Fruit fly (Drosophila melanogaster) whole organism, wandering third instar larva: Measurements from ENCODE around the gene Eip74EF.

Experiments
- CG32264 ChIP-seq: fragments of 200-800 bp; sonication (Bioruptor generic); optimal IDR thresholded peaks from 2 replicates; lab custom pipeline; 2016; ENCODE audit warnings: missing biosample characterization, missing genetic modification characterization
- CG9705 ChIP-seq: fragments of 200-800 bp; sonication (Bioruptor generic); optimal IDR thresholded peaks from 2 replicates; lab custom pipeline; 2018; ENCODE audit warnings: missing biosample characterization, mild to moderate bottlenecking, missing genetic modification characterization
- CrebA ChIP-seq: fragments of 200-800 bp; sonication (Bioruptor generic); optimal IDR thresholded peaks from 2 replicates; lab custom pipeline; 2016; ENCODE audit warnings: missing biosample characterization, mild to moderate bottlenecking, missing genetic modification characterization, borderline replicate concordance
- Dfd ChIP-seq: fragments of >200 bp; optimal IDR thresholded peaks from 2 replicates; lab custom pipeline; 2017; ENCODE audit warnings: missing biosample characterization, missing genetic modification characterization
- GATAd ChIP-seq: sonication (Bioruptor generic); optimal IDR thresholded peaks from 2 replicates; lab custom pipeline; 2016; ENCODE audit warnings: missing biosample characterization, missing genetic modification characterization
- HLH106 ChIP-seq: fragments of 200-800 bp; optimal IDR thresholded peaks from 3 replicates; lab custom pipeline; 2019; ENCODE audit warnings: missing biosample characterization, mild to moderate bottlenecking, missing genetic modification characterization, moderate library complexity
- Hr78 ChIP-seq: fragments of >200 bp; optimal IDR thresholded peaks from 2 replicates; lab custom pipeline; 2017; ENCODE audit warnings: missing biosample characterization, missing genetic modification characterization
- Hr83 ChIP-seq: fragments of 200-300 bp; sonication (Bioruptor generic); optimal IDR thresholded peaks from 2 replicates; lab custom pipeline; 2016; ENCODE audit warnings: missing biosample characterization, mild to moderate bottlenecking, missing genetic modification characterization, moderate library complexity; ENCODE audit not compliant: poor library complexity, severe bottlenecking
- Mio ChIP-seq: sonication (Bioruptor generic); optimal IDR thresholded peaks from 2 replicates; lab custom pipeline; 2016; ENCODE audit warnings: missing biosample characterization, missing genetic modification characterization
- OdsH ChIP-seq: fragments of 200-800 bp; sonication (Bioruptor generic); optimal IDR thresholded peaks from 2 replicates; lab custom pipeline; 2016; ENCODE audit warnings: missing biosample characterization, mild to moderate bottlenecking, missing genetic modification characterization
- Rel ChIP-seq, 2 experiments: fragments of 200-800 bp; sonication (Bioruptor generic) in 1 of 2; optimal IDR thresholded peaks; 2 replicates in 1 of 2; 3 replicates in 1 of 2; lab custom pipeline; 2016 to 2019; ENCODE audit warnings: mild to moderate bottlenecking in 2 of 2, missing biosample characterization in 2 of 2, missing genetic modification characterization in 2 of 2, moderate library complexity in 1 of 2
- Sp1 ChIP-seq: fragments of 200-800 bp; sonication (Bioruptor generic); optimal IDR thresholded peaks from 3 replicates; lab custom pipeline; 2019; ENCODE audit warnings: missing biosample characterization, mild to moderate bottlenecking, missing genetic modification characterization, moderate library complexity
- Vsx2 ChIP-seq: fragments of 200-300, 225-300 bp; sonication (Bioruptor generic); optimal IDR thresholded peaks from 2 replicates; lab custom pipeline; 2018; ENCODE audit warnings: missing biosample characterization, missing genetic modification characterization; ENCODE audit not compliant: partially characterized antibody
- br ChIP-seq: fragments of 200-800 bp; sonication (Bioruptor generic); optimal IDR thresholded peaks from 2 replicates; lab custom pipeline; 2016; ENCODE audit warnings: missing biosample characterization, missing genetic modification characterization
- brk ChIP-seq: fragments of 200-800 bp; sonication (Bioruptor generic); optimal IDR thresholded peaks from 2 replicates; lab custom pipeline; 2016; ENCODE audit warnings: missing biosample characterization, mild to moderate bottlenecking, missing genetic modification characterization
- dl ChIP-seq, 2 experiments: fragments of 175-275, 200-275 bp in 1 of 2; fragments of 200-275 bp in 1 of 2; sonication (Bioruptor generic); optimal IDR thresholded peaks; lab custom pipeline; 2018; ENCODE audit warnings: mild to moderate bottlenecking in 2 of 2, missing biosample characterization in 2 of 2, missing genetic modification characterization in 2 of 2, moderate library complexity in 2 of 2; ENCODE audit not compliant: partially characterized antibody in 2 of 2, insufficient read depth in 1 of 2
- dmrt93B ChIP-seq: fragments of 200-800 bp; sonication (Bioruptor generic); optimal IDR thresholded peaks from 2 replicates; lab custom pipeline; 2018; ENCODE audit warnings: missing biosample characterization, mild to moderate bottlenecking, missing genetic modification characterization
- dsf ChIP-seq: sonication (Bioruptor generic); optimal IDR thresholded peaks from 2 replicates; lab custom pipeline; 2016; ENCODE audit warnings: missing biosample characterization, missing genetic modification characterization, borderline replicate concordance
- ey ChIP-seq: fragments of 200-800 bp; sonication (Bioruptor generic); optimal IDR thresholded peaks from 2 replicates; lab custom pipeline; 2016; ENCODE audit warnings: missing biosample characterization, missing genetic modification characterization
- foxo ChIP-seq, 2 experiments: fragments of 200-800 bp; sonication (Bioruptor generic); optimal IDR thresholded peaks; 2 replicates in 1 of 2; 3 replicates in 1 of 2; lab custom pipeline; 2016 to 2017; ENCODE audit warnings: missing biosample characterization in 2 of 2, missing genetic modification characterization in 2 of 2
- fru ChIP-seq: fragments of 200-800 bp; sonication (Bioruptor generic); optimal IDR thresholded peaks from 3 replicates; lab custom pipeline; 2016; ENCODE audit warnings: missing biosample characterization, mild to moderate bottlenecking, missing genetic modification characterization
- h ChIP-seq: fragments of 200-800 bp; sonication (Bioruptor generic); optimal IDR thresholded peaks from 3 replicates; lab custom pipeline; 2016; ENCODE audit warnings: missing biosample characterization, mild to moderate bottlenecking, missing genetic modification characterization
- pan ChIP-seq: fragments of >200 bp; optimal IDR thresholded peaks from 2 replicates; lab custom pipeline; 2017
- psq ChIP-seq: fragments of 200-800 bp; sonication (Bioruptor generic); optimal IDR thresholded peaks from 3 replicates; lab custom pipeline; 2017; ENCODE audit warnings: missing biosample characterization, mild to moderate bottlenecking, missing genetic modification characterization, moderate library complexity
- rgr ChIP-seq: fragments of 200-800 bp; sonication (Bioruptor generic); optimal IDR thresholded peaks from 3 replicates; lab custom pipeline; 2016; ENCODE audit warnings: missing biosample characterization, mild to moderate bottlenecking, missing genetic modification characterization
- sage ChIP-seq: fragments of 200-800 bp; sonication (Bioruptor generic); optimal IDR thresholded peaks from 2 replicates; lab custom pipeline; 2016; ENCODE audit warnings: missing biosample characterization, mild to moderate bottlenecking, missing genetic modification characterization
- sv ChIP-seq: fragments of 200-800 bp; sonication (Bioruptor generic); optimal IDR thresholded peaks from 3 replicates; lab custom pipeline; 2016; ENCODE audit warnings: missing biosample characterization, missing genetic modification characterization
- tai ChIP-seq: sonication (Bioruptor generic); optimal IDR thresholded peaks from 2 replicates; lab custom pipeline; 2016; ENCODE audit warnings: missing biosample characterization, missing genetic modification characterization
- usp ChIP-seq: fragments of >200 bp; optimal IDR thresholded peaks from 2 replicates; lab custom pipeline; 2017; ENCODE audit warnings: missing biosample characterization, missing genetic modification characterization
- woc ChIP-seq: sonication (Bioruptor generic); optimal IDR thresholded peaks from 2 replicates; lab custom pipeline; 2016; ENCODE audit warnings: missing biosample characterization, mild to moderate bottlenecking, missing genetic modification characterization

The Eip74EF gene

DNA sequence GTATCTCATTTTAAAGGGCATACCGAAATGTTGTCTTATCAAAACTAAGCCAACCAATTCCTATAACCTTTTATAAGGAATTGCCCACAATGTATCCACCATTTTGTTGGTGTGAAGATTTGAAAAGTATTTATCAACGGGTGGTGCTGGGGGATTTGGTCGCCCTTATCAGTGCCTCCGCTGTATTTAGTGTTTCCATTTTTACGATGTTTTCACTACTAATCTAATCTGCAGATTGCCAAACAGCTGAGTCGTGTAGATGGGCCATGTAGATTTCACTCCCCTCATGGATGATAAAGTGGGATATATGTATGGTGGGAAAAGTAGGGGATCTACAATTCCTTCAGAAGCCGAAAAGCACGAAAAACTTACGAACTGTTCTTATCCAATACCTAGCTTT lies 87.7 kb downstream of the Eip74EF start:
- TF ChIP-seq Rel (GFP tag; optimal IDR thresholded peaks at IDR 0.05; lab: Kevin White, UChicago) (no peak), Rel (tag; optimal IDR thresholded peaks at IDR 0.05; lab: Kevin White, UChicago) (peak; percentile 96), usp (GFP tag; lab: Kevin White, UChicago) (no peak), tai (GFP tag; lab: Kevin White, UChicago) (no peak), OdsH (GFP tag; lab: Kevin White, UChicago) (no peak)

DNA sequence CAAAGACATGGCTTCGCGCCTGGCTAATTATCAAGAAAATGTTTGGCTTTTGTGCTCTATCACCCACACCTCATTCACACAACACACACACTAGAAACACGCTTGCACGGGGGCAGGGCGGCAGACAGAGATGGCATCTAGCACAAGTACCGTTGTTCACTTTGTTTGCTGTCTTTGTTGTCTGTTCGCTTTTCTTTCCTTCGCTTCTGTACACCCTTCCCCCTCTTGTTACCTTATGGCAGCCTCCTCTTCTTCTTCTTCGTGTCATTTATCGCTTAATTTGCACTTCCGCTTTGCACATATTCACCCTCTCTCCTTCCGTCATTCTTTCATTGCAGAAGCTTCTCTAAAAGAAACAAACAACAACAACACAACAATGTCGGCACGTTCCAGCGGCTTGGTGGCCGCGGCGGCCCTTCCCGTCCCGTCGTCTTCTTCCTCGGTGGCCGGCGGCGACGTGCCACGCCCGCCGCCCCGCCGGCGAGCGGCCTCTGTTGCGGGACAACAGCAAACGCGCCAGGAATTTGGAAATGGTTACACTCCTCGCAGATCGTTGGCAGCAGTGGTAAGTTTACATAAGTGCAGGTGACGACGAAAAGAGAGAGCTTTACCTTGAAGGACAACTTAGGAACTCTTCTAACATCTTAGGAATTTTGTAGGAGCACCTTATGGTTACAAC lies 88.5 kb downstream of the Eip74EF start:
- TF ChIP-seq HLH106 (tag; lab: Kevin White, UChicago), result no peak
- no peak for TF ChIP-seq dsf (GFP tag; lab: Kevin White, UChicago)
- peak; percentile 18 for TF ChIP-seq fru (GFP tag; lab: Kevin White, UChicago)
- TF ChIP-seq br (GFP tag; lab: Kevin White, UChicago), result no peak
- no peak for TF ChIP-seq CrebA (GFP tag; lab: Kevin White, UChicago)
- TF ChIP-seq CG32264, result no peak
- TF ChIP-seq Dfd, result peak; percentile 94
- TF ChIP-seq psq, result peak; percentile 86
- TF ChIP-seq GATAd (GFP tag; lab: Kevin White, UChicago), result no peak
- peak; percentile 41 for TF ChIP-seq Vsx2
- no peak for TF ChIP-seq ey (GFP tag; lab: Kevin White, UChicago)
- TF ChIP-seq Hr83 (GFP tag; lab: Kevin White, UChicago), result no peak
- TF ChIP-seq dmrt93B (GFP tag; lab: Kevin White, UChicago), result no peak
- TF ChIP-seq brk (GFP tag; lab: Kevin White, UChicago), result no peak
- TF ChIP-seq woc (GFP tag; lab: Kevin White, UChicago), result no peak
- TF ChIP-seq sage (GFP tag; lab: Kevin White, UChicago), result no peak
- TF ChIP-seq, all 38 proteins: peak for 4

dm6 chr3L:17529511-17530194 lies 89.5 kb downstream of the Eip74EF start, which contains the start of the genes Edc3 and Nedd4:
TSS of gene Edc3 (minus strand) at chr3L:17529861.
TSS of gene Nedd4 (plus strand) at chr3L:17530081.
- TF ChIP-seq foxo (GFP tag; optimal IDR thresholded peaks at IDR 0.05; lab: Kevin White, UChicago) (peak in 1 of 2 experiments; percentile 6), rgr (GFP tag; lab: Kevin White, UChicago) (peak; percentile 12), Vsx2 (peak; percentile 13), HLH106 (tag; lab: Kevin White, UChicago) (peak; percentile 33), CrebA (GFP tag; lab: Kevin White, UChicago) (no peak), CG9705 (GFP tag; lab: Kevin White, UChicago) (peak; percentile 14), h (GFP tag; lab: Kevin White, UChicago) (peak; percentile 23), Rel (GFP tag; optimal IDR thresholded peaks at IDR 0.05; lab: Kevin White, UChicago) (no peak), Rel (tag; optimal IDR thresholded peaks at IDR 0.05; lab: Kevin White, UChicago) (peak; percentile 94), sage (GFP tag; lab: Kevin White, UChicago) (no peak), brk (GFP tag; lab: Kevin White, UChicago) (peak; percentile 12), usp (GFP tag; lab: Kevin White, UChicago) (no peak), dl (GFP tag; optimal IDR thresholded peaks at IDR 0.05; lab: Kevin White, UChicago; ENCODE audit: insufficient read depth in 1 of 2, partially characterized antibody in 2 of 2) (no peak), sv (GFP tag; lab: Kevin White, UChicago) (no peak), Sp1 (GFP tag; lab: Kevin White, UChicago) (peak; percentile 62), pan (no peak), tai (GFP tag; lab: Kevin White, UChicago) (no peak), Hr78 (GFP tag; lab: Kevin White, UChicago) (no peak), Mio (GFP tag; lab: Kevin White, UChicago) (no peak), woc (GFP tag; lab: Kevin White, UChicago) (no peak), dmrt93B (GFP tag; lab: Kevin White, UChicago) (no peak)
